Fruit fly (Drosophila melanogaster) whole organism, pupa: ENCODE results near the gene CG42487.
"Not testable (repeated sequence)": the region's sequence is repeated elsewhere in the genome, so short reads cannot be mapped to it uniquely, and the experiment has no call there.

Source experiments
- CG10348 ChIP-seq: fragments of 200-800 bp; sonication (Bioruptor generic); IDR thresholded peaks from 2 replicates; pipeline ENCODE4 v1.3.6; 2022; ENCODE audit warnings: missing biosample characterization, missing genetic modification characterization
- CG12605 ChIP-seq: fragments of 200-800 bp; sonication (Bioruptor generic); IDR thresholded peaks from 2 replicates; pipeline ENCODE4 v1.3.6; 2022; ENCODE audit warnings: missing biosample characterization, missing genetic modification characterization
- CG13204 ChIP-seq: fragments of 200-800 bp; sonication (Bioruptor generic); optimal IDR thresholded peaks from 2 replicates; lab custom pipeline; 2018; ENCODE audit warnings: missing biosample characterization, mild to moderate bottlenecking, missing genetic modification characterization, moderate library complexity
- CG14655 ChIP-seq: fragments of 200-800 bp; sonication (Bioruptor generic); optimal IDR thresholded peaks from 3 replicates; lab custom pipeline; 2017; ENCODE audit warnings: mild to moderate bottlenecking, missing biosample characterization, missing genetic modification reagents, missing genetic modification characterization
- CG15710 ChIP-seq: fragments of 200-800 bp; sonication (Bioruptor generic); optimal IDR thresholded peaks from 2 replicates; lab custom pipeline; 2018; ENCODE audit warnings: missing biosample characterization, mild to moderate bottlenecking, missing genetic modification characterization, moderate library complexity
- CG17806 ChIP-seq: fragments of 200-800 bp; sonication (Bioruptor generic); optimal IDR thresholded peaks from 2 replicates; lab custom pipeline; 2018; ENCODE audit warnings: missing biosample characterization, mild to moderate bottlenecking, missing genetic modification characterization, moderate library complexity
- CG32121 ChIP-seq: fragments of 200-800 bp; sonication (Bioruptor generic); IDR thresholded peaks from 2 replicates; pipeline ENCODE4 v1.3.6; 2022; ENCODE audit warnings: missing biosample characterization, missing genetic modification characterization
- CG34367 ChIP-seq: fragments of 200-800 bp; sonication (Bioruptor generic); optimal IDR thresholded peaks from 2 replicates; lab custom pipeline; 2018; ENCODE audit warnings: missing biosample characterization, mild to moderate bottlenecking, missing genetic modification characterization
- CG4496 ChIP-seq: fragments of 200-800 bp; sonication (Bioruptor generic); IDR thresholded peaks from 3 replicates; pipeline ENCODE4 v1.3.6; 2022; ENCODE audit warnings: missing biosample characterization, missing genetic modification characterization
- CG8159 ChIP-seq: fragments of 200-800 bp; sonication (Bioruptor generic); optimal IDR thresholded peaks from 3 replicates; lab custom pipeline; 2018; ENCODE audit warnings: missing biosample characterization, mild to moderate bottlenecking, missing genetic modification characterization, moderate library complexity
- CG8301 ChIP-seq: fragments of 200-800 bp; sonication (Bioruptor generic); optimal IDR thresholded peaks from 2 replicates; lab custom pipeline; 2018; ENCODE audit warnings: missing biosample characterization, mild to moderate bottlenecking, missing genetic modification characterization
- CG9948 ChIP-seq: fragments of 200-800 bp; sonication (Bioruptor generic); optimal IDR thresholded peaks from 2 replicates; lab custom pipeline; 2018; ENCODE audit warnings: missing biosample characterization, mild to moderate bottlenecking, missing genetic modification characterization, moderate library complexity
- D1 ChIP-seq: fragments of 200-800 bp; sonication (Bioruptor generic); optimal IDR thresholded peaks from 2 replicates; lab custom pipeline; 2018; ENCODE audit warnings: missing biosample characterization, mild to moderate bottlenecking, missing genetic modification characterization, moderate library complexity
- EcR ChIP-seq: fragments of 200-800 bp; sonication (Bioruptor generic); optimal IDR thresholded peaks from 3 replicates; lab custom pipeline; 2019; ENCODE audit warnings: missing biosample characterization, missing genetic modification characterization, mild to moderate bottlenecking, moderate library complexity, missing genetic modification reagents
- Ets98B ChIP-seq: fragments of 200-800 bp; sonication (Bioruptor generic); IDR thresholded peaks from 2 replicates; pipeline ENCODE4 v1.3.6; 2022; ENCODE audit warnings: missing biosample characterization, missing genetic modification characterization
- Pif1A ChIP-seq: fragments of 200-800 bp; sonication (Bioruptor generic); optimal IDR thresholded peaks from 3 replicates; lab custom pipeline; 2016; ENCODE audit warnings: missing biosample characterization, missing genetic modification characterization
- Pif1B ChIP-seq: fragments of 200-800 bp; sonication (Bioruptor generic); optimal IDR thresholded peaks from 3 replicates; lab custom pipeline; 2016; ENCODE audit warnings: missing biosample characterization, missing genetic modification characterization
- Snoo ChIP-seq: fragments of 200-800 bp; sonication (Bioruptor generic); optimal IDR thresholded peaks from 3 replicates; lab custom pipeline; 2017; ENCODE audit warnings: missing biosample characterization, mild to moderate bottlenecking, missing genetic modification characterization, inconsistent platforms
- fd96Ca ChIP-seq: fragments of 200-800 bp; sonication (Bioruptor generic); IDR thresholded peaks from 3 replicates; pipeline ENCODE4 v1.3.6; 2022; ENCODE audit warnings: missing biosample characterization, missing genetic modification characterization
- gl ChIP-seq: fragments of 200-800 bp; sonication (Bioruptor generic); optimal IDR thresholded peaks from 2 replicates; lab custom pipeline; 2018; ENCODE audit warnings: missing biosample characterization, mild to moderate bottlenecking, missing genetic modification characterization
- rn ChIP-seq: fragments of 200-800 bp; sonication (Bioruptor generic); IDR thresholded peaks from 2 replicates; pipeline ENCODE4 v1.3.6; 2022; ENCODE audit warnings: missing biosample characterization, missing genetic modification characterization

The CG42487 gene

DNA sequence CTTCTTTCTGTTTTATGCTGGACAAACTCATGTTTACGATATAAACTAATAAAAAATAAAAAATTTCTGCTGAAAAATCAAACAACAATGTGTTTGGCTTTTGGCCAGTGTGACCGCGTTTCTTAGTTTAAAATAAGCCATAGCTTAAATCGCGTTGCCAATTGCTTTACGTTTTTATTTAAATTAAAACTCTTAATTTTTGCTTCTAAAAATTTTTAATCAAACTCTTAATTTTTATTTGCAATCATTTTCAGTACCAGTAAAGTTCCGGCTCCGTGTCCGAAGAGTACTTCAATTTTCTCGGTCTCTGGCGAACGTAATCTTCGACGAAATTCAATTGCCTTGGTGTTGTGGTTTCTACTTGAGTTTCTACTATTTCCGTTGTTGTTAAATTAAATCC lies at the start of gene CG42487, which contains the start of gene CG4884:
Gene CG42487, minus strand, starts transcription at position 101 of the 400 bp plus-strand sequence.
Gene CG4884, minus strand, starts transcription at position 101 of the 400 bp plus-strand sequence.
- not testable (repeated sequence) for TF ChIP-seq Pif1A, rn, gl

- TF ChIP-seq fd96Ca (GFP tag; lab: Robert Waterston, UW) = no peak
- TF ChIP-seq CG12605 = no peak
- peak; percentile 7 for TF ChIP-seq CG8159 (tag; lab: Kevin White, UChicago)
- no peak for TF ChIP-seq CG10348
These were observed 45.0 kb upstream of the CG42487 start for dm6 chr3R:28004034-28004433.

- TF ChIP-seq Pif1A (no peak), D1 (tag; lab: Kevin White, UChicago) (no peak), Snoo (tag; lab: Kevin White, UChicago) (no peak), Pif1B (GFP tag; lab: Kevin White, UChicago) (no peak), EcR (GFP tag; lab: Kevin White, UChicago) (no peak), CG32121 (GFP tag; lab: Robert Waterston, UW) (no peak), CG14655 (GFP tag; lab: Kevin White, UChicago) (no peak), CG8159 (tag; lab: Kevin White, UChicago) (no peak), rn (no peak), CG12605 (no peak)
These were observed 31.6 kb upstream of the CG42487 start, which contains the start of gene CG4815 for dm6 chr3R:27990651-27991050. CG4815 (minus strand) TSS chr3R:27990751.

DNA sequence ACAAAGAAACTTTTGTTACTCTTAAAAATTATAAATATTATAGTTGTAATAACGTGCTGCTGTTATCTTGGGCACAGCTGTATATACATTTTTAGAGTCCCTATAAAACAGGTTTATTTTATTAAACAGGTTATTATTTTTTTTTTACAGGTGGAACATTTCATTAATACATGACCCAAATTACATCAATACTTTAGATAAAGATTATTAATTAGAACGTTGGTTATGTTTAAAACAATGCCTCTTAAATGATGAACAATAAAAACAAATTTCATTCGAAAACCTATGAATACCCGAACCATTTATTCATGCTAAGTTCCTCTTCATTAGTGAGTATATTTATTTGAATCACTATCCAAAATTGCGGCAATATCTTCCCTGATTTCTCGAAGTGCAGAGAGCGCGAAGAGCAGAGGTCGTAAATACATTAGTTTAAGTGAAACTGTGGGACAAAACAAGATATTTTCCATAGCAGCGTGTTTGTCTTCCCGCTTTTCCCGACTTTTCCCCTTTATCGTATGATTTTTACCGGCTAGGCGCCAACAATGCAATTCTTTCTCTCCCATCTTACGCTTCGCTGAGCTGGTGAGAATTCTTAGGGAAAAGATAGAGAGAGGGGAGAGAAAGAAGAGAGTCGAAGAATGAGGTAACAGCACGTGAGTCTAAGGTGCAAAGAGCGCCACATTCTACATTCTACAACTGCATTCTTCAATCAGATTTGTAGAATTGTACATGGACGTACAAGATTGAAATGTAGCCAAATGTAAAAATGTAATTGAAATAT lies 29.8 kb upstream of the CG42487 start:
- TF ChIP-seq CG10348 (peak; percentile 50; the same call in 1 of the 2 replicates), CG17806 (peak; percentile 9), EcR (GFP tag; lab: Kevin White, UChicago) (no peak), CG8301 (peak; percentile 52), CG34367 (peak; percentile 24), gl (no peak), Pif1A (no peak), CG8159 (tag; lab: Kevin White, UChicago) (peak; percentile 38), CG14655 (GFP tag; lab: Kevin White, UChicago) (peak; percentile 76), Pif1B (GFP tag; lab: Kevin White, UChicago) (no peak), CG32121 (GFP tag; lab: Robert Waterston, UW) (peak; percentile 70), CG4496 (GFP tag; lab: Robert Waterston, UW) (peak; percentile 61; the same call in 2 of the 3 replicates), CG12605 (no peak), Snoo (tag; lab: Kevin White, UChicago) (no peak), rn (0 out of 2 replicates have a peak, but pooled peaks have one; percentile 33), fd96Ca (GFP tag; lab: Robert Waterston, UW) (peak; percentile 74), CG15710 (tag; lab: Kevin White, UChicago) (no peak), D1 (tag; lab: Kevin White, UChicago) (no peak), CG9948 (tag; lab: Kevin White, UChicago) (peak; percentile 33), CG13204 (GFP tag; lab: Kevin White, UChicago) (no peak), Ets98B (GFP tag; lab: Robert Waterston, UW) (peak; percentile 57)

- TF ChIP-seq CG32121 (GFP tag; lab: Robert Waterston, UW) = peak; percentile 45
- peak; percentile 76 for TF ChIP-seq CG4496 (GFP tag; lab: Robert Waterston, UW)
- no peak for TF ChIP-seq CG14655 (GFP tag; lab: Kevin White, UChicago)
- peak; percentile 51 for TF ChIP-seq CG12605
- no peak for TF ChIP-seq Pif1B (GFP tag; lab: Kevin White, UChicago)
- no peak for TF ChIP-seq D1 (tag; lab: Kevin White, UChicago)
- no peak for TF ChIP-seq CG8159 (tag; lab: Kevin White, UChicago)
- TF ChIP-seq gl = no peak
- no peak; the same call in 1 of the 2 replicates for TF ChIP-seq Ets98B (GFP tag; lab: Robert Waterston, UW)
- TF ChIP-seq CG8301 = no peak
- TF ChIP-seq CG15710 (tag; lab: Kevin White, UChicago) = peak; percentile 12
- no peak for TF ChIP-seq Pif1A
- no peak for TF ChIP-seq EcR (GFP tag; lab: Kevin White, UChicago)
These were observed 29.1 kb upstream of the CG42487 start, which contains the start of gene betaTub97EF for dm6 chr3R:27988189-27988588. betaTub97EF (minus strand) TSS chr3R:27988384.

DNA sequence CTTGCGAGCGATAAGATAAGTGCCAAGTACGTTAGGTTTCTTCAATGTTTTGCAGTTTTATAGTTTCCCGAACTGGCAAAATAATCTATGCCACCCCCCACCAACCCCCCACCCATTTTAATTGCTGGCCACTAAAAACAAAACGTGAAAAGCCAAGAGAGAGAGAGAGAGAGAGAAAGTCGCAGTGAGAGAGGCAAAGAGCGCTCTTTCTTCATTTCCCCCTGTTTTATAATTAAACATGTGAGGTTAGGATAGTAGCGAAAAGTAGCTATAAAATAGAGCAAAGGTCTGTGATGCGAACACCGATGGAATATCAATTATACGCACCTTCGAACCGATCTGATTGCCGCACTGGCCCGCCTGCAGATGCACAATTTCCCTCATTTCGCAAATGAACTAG lies 28.7 kb upstream of the CG42487 start:
- no peak for TF ChIP-seq CG12605

DNA sequence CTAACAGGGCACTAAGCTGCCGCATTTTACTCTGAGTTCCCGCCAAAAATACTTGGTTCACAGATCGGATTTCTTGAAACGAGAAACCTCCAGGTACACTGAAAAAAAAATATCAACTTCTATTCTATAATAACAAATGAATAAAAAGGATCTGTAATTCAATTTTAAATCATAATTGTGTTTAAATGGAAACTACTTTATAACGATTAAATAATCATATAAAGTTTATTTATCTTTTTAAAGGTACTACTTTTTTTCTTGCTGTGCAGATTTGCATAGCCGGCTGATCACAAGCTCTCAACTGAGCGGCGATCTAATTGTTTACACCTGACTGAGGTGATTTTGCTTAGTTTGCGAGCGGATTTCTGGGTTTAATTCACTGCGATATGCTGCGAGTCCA lies 28.3 kb upstream of the CG42487 start:
- TF ChIP-seq CG10348 (no peak), D1 (tag; lab: Kevin White, UChicago) (no peak), CG8301 (peak; percentile 69), CG32121 (GFP tag; lab: Robert Waterston, UW) (peak; percentile 67; the same call in 1 of the 2 replicates), CG15710 (tag; lab: Kevin White, UChicago) (peak; percentile 47), Pif1A (no peak), CG9948 (tag; lab: Kevin White, UChicago) (no peak), CG14655 (GFP tag; lab: Kevin White, UChicago) (peak; percentile 65), EcR (GFP tag; lab: Kevin White, UChicago) (no peak), CG34367 (peak; percentile 20), CG8159 (tag; lab: Kevin White, UChicago) (peak; percentile 52), Ets98B (GFP tag; lab: Robert Waterston, UW) (peak; percentile 43; the same call in 1 of the 2 replicates), CG13204 (GFP tag; lab: Kevin White, UChicago) (no peak), CG12605 (peak; percentile 66), fd96Ca (GFP tag; lab: Robert Waterston, UW) (no peak), Snoo (tag; lab: Kevin White, UChicago) (no peak), CG17806 (no peak), gl (no peak), Pif1B (GFP tag; lab: Kevin White, UChicago) (no peak), CG4496 (GFP tag; lab: Robert Waterston, UW) (peak; percentile 59; the same call in 2 of the 3 replicates), rn (peak; percentile 46; the same call in 1 of the 2 replicates)
- TF ChIP-seq, all 21 proteins: peak for 10
